Worm (Caenorhabditis elegans): ENCODE measurements around the gene abcx-1.

DNA sequence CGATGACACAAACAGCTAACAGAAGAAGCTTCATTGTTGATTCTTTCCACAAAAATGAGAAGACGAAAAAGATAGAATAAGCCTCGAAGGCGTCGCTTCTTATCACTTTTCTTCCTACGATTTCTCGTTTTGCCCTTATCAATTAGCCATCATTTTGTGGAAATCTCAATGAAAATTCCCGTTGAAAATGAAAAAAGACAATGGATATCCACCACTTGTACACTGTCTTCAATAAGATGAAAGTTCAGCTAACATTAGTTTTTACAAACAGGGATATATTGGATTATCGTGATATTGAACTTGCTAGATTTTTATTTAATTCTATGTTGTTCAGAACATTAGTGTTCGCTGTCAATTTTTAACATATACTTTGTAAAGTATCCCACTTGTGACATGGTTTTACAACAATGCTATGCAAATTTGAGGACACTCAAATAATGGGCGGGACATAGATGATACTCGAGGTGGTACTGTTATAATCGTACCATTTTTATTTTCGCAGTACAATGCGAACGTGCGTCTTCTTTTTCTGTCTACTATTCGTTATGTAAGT, 34.7 kb downstream of the abcx-1 start, which contains the start of the genes F18C5.5 and F18C5.9:
- no peak for TF ChIP-seq npax-4 (tag; optimal IDR thresholded peaks at IDR 0.05)
- TF ChIP-seq ceh-24 (tag; optimal IDR thresholded peaks at IDR 0.05) = no peak
- TF ChIP-seq lin-11 (tag; optimal IDR thresholded peaks at IDR 0.05) = no peak
- no peak for TF ChIP-seq fkh-10 (GFP tag; optimal IDR thresholded peaks at IDR 0.05)
- TF ChIP-seq ets-4 (tag; optimal IDR thresholded peaks at IDR 0.05) = no peak
- no peak for TF ChIP-seq unc-3 (GFP tag; conservative IDR thresholded peaks at IDR 0.05)
- no peak for TF ChIP-seq unc-3 (tag; optimal IDR thresholded peaks at IDR 0.05)
- no peak for TF ChIP-seq sdc-2 (tag; optimal IDR thresholded peaks at IDR 0.05)
- TF ChIP-seq elt-2 (tag; optimal IDR thresholded peaks at IDR 0.05) = no peak
- TF ChIP-seq Y22D7AL.16 (tag; optimal IDR thresholded peaks at IDR 0.05) = no peak
- TF ChIP-seq fkh-6 (tag; optimal IDR thresholded peaks at IDR 0.05) = no peak
- no peak for TF ChIP-seq F13H6.1 (tag; optimal IDR thresholded peaks at IDR 0.05)
- no peak for TF ChIP-seq odd-2 (tag; optimal IDR thresholded peaks at IDR 0.05)
- TF ChIP-seq tbx-7 (tag; optimal IDR thresholded peaks at IDR 0.05) = no peak
- TF ChIP-seq ama-1 (optimal IDR thresholded peaks at IDR 0.05) = no peak
